Worm (Caenorhabditis elegans) whole organism, L1 larva: ENCODE results near the gene pinn-1.

Source experiments
- C04F5.9 ChIP-seq: sonication (generic microtip); optimal IDR thresholded peaks from 2 replicates; lab custom pipeline; 2016; ENCODE audit warnings: missing genetic modification characterization, missing compliant biosample characterization
- Y116A8C.19 ChIP-seq: sonication (generic microtip); optimal IDR thresholded peaks from 2 replicates; lab custom pipeline; 2016; ENCODE audit warnings: missing compliant biosample characterization, missing genetic modification characterization, borderline replicate concordance
- aha-1 ChIP-seq: fragments of 150-350 bp; optimal IDR thresholded peaks from 2 replicates; lab custom pipeline; 2014; ENCODE audit warnings: missing biosample characterization, missing genetic modification characterization
- alr-1 ChIP-seq: fragments of 200-800 bp; sonication (Bioruptor generic); optimal IDR thresholded peaks from 2 replicates; lab custom pipeline; 2018; ENCODE audit warnings: borderline replicate concordance, mild to moderate bottlenecking, missing genetic modification characterization, missing compliant biosample characterization
- blmp-1 ChIP-seq: fragments of 150-350 bp; optimal IDR thresholded peaks from 2 replicates; lab custom pipeline; 2014; ENCODE audit warnings: missing biosample characterization, missing genetic modification characterization
- ceh-63 ChIP-seq: fragments of 200-800 bp; sonication (Bioruptor generic); optimal IDR thresholded peaks from 2 replicates; lab custom pipeline; 2018; ENCODE audit warnings: mild to moderate bottlenecking, missing genetic modification characterization, missing compliant biosample characterization
- ceh-8 ChIP-seq: fragments of 200-800 bp; sonication (Bioruptor generic); optimal IDR thresholded peaks from 2 replicates; lab custom pipeline; 2018; ENCODE audit warnings: mild to moderate bottlenecking, missing genetic modification characterization, moderate library complexity, missing compliant biosample characterization
- ceh-82 ChIP-seq, 3 experiments: fragments of 150-350 bp in 1 of 3; sonication (generic microtip) in 2 of 3; optimal IDR thresholded peaks; 2 replicates each; lab custom pipeline; 2014 to 2017; ENCODE audit warnings: missing biosample characterization in 3 of 3, missing genetic modification characterization in 3 of 3
- dpl-1 ChIP-seq, 3 experiments: fragments of 150-350 bp in 2 of 3; sonication (generic microtip) in 1 of 3; optimal IDR thresholded peaks; 2 replicates each; lab custom pipeline; 2014 to 2017; ENCODE audit warnings: missing biosample characterization in 3 of 3, missing genetic modification characterization in 3 of 3, missing genetic modification reagents in 3 of 3
- efl-1 ChIP-seq, 4 experiments: fragments of 150-350 bp; optimal IDR thresholded peaks in 3 of 4; peaks in 1 of 4; 1 replicate in 1 of 4; 2 replicates in 3 of 4; lab custom pipeline; 2014; ENCODE audit warnings: missing biosample characterization in 2 of 4, missing genetic modification characterization in 2 of 4, missing genetic modification reagents in 2 of 4
- elt-2 ChIP-seq: sonication (generic microtip); optimal IDR thresholded peaks from 2 replicates; lab custom pipeline; 2016; ENCODE audit warnings: missing genetic modification characterization, mild to moderate bottlenecking, inconsistent platforms, missing compliant biosample characterization, missing genetic modification reagents
- elt-3 ChIP-seq, 6 experiments: fragments of 150-350 bp in 1 of 6; sonication (generic microtip); optimal IDR thresholded peaks; 2 replicates each; lab custom pipeline; 2017 to 2018; ENCODE audit warnings: missing biosample characterization in 6 of 6, missing genetic modification characterization in 6 of 6, inconsistent platforms in 1 of 6
- irx-1 ChIP-seq: sonication (generic microtip); optimal IDR thresholded peaks from 2 replicates; lab custom pipeline; 2016; ENCODE audit warnings: missing genetic modification characterization, missing compliant biosample characterization
- isw-1 ChIP-seq: fragments of 200-800 bp; sonication (Bioruptor generic); IDR thresholded peaks from 2 replicates; pipeline ENCODE4 v1.3.6; 2022; ENCODE audit warnings: missing genetic modification characterization, missing compliant biosample characterization
- jun-1 ChIP-seq: fragments of 150-350 bp; optimal IDR thresholded peaks from 2 replicates; lab custom pipeline; 2014; ENCODE audit warnings: missing biosample characterization, missing genetic modification reagents, missing genetic modification characterization
- lin-35 ChIP-seq, 2 experiments: fragments of 150-350 bp; optimal IDR thresholded peaks; 2 replicates each; lab custom pipeline; 2014; ENCODE audit warnings: missing biosample characterization in 2 of 2, missing genetic modification characterization in 2 of 2, missing genetic modification reagents in 2 of 2
- mab-9 ChIP-seq: fragments of 200-800 bp; sonication (Bioruptor generic); IDR thresholded peaks from 2 replicates; pipeline ENCODE4 v1.3.6; 2022; ENCODE audit warnings: missing genetic modification reagents, missing genetic modification characterization, missing compliant biosample characterization
- nhr-11 ChIP-seq: fragments of 150-350 bp; optimal IDR thresholded peaks from 2 replicates; lab custom pipeline; 2014; ENCODE audit warnings: missing biosample characterization, missing genetic modification characterization
- nhr-19 ChIP-seq: fragments of 200-800 bp; sonication (Bioruptor generic); conservative IDR thresholded peaks from 2 replicates; pipeline ENCODE4 v1.3.6; 2022; ENCODE audit warnings: missing genetic modification characterization, missing compliant biosample characterization
- nhr-28 ChIP-seq: fragments of 150-350 bp; optimal IDR thresholded peaks from 2 replicates; lab custom pipeline; 2014; ENCODE audit warnings: missing biosample characterization, missing genetic modification characterization
- nhr-71 ChIP-seq: sonication (generic microtip); optimal IDR thresholded peaks from 2 replicates; lab custom pipeline; 2016; ENCODE audit warnings: mild to moderate bottlenecking, missing genetic modification characterization, moderate library complexity, missing compliant biosample characterization
- nhr-77 ChIP-seq: fragments of 150-350 bp; optimal IDR thresholded peaks from 2 replicates; lab custom pipeline; 2014; ENCODE audit warnings: missing biosample characterization, missing genetic modification characterization
- pqm-1 ChIP-seq: sonication (generic microtip); optimal IDR thresholded peaks from 3 replicates; lab custom pipeline; 2017; ENCODE audit warnings: missing biosample characterization, missing genetic modification characterization
- skn-1 ChIP-seq: fragments of 150-350 bp; optimal IDR thresholded peaks from 2 replicates; lab custom pipeline; 2014; ENCODE audit warnings: missing biosample characterization, missing genetic modification characterization
- tbx-2 ChIP-seq: sonication (generic microtip); optimal IDR thresholded peaks from 2 replicates; lab custom pipeline; 2016; ENCODE audit warnings: missing genetic modification characterization, missing compliant biosample characterization
- tlp-1 ChIP-seq: fragments of 150-350 bp; optimal IDR thresholded peaks from 2 replicates; lab custom pipeline; 2014; ENCODE audit warnings: missing biosample characterization, missing genetic modification characterization
- xbp-1 ChIP-seq: sonication (generic microtip); optimal IDR thresholded peaks from 2 replicates; lab custom pipeline; 2016; ENCODE audit warnings: missing genetic modification characterization, missing compliant biosample characterization
- zag-1 ChIP-seq: fragments of 150-350 bp; optimal IDR thresholded peaks from 2 replicates; lab custom pipeline; 2014; ENCODE audit warnings: missing biosample characterization, missing genetic modification characterization
- ztf-11 ChIP-seq, 2 experiments: sonication (generic microtip); optimal IDR thresholded peaks; 2 replicates each; lab custom pipeline; 2016 to 2017; ENCODE audit warnings: missing genetic modification characterization in 2 of 2, missing biosample characterization in 1 of 2, missing compliant biosample characterization in 1 of 2

The pinn-1 gene

DNA sequence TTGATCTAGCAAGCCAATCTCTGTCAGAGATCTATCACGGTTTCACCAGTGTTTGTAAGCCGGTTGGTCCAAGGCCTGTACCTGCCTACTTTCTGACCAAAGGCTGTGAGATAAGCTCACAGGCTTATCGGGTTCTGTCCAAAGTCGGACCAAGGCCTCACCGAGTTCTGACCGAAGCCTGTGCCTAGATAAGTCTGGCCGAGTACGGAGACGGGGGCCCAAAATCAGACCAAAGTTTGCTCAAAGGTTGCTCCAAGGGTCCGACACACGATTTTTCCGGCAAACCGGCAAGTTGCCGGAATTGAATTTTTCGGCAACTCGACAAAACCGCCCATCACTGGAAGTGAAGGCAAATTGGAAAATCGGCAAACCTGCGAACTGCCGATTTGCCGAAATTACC is 42.8 kb upstream of the pinn-1 start:
- TF ChIP-seq lin-35 (GFP tag; optimal IDR thresholded peaks at IDR 0.05; lab: Kevin White, UChicago) (no peak), efl-1 (optimal IDR thresholded peaks at IDR 0.05; lab: Kevin White, UChicago) (no peak), efl-1 (GFP tag; optimal IDR thresholded peaks at IDR 0.05 in 1 of 2; lab: Kevin White, UChicago) (peak in 1 of 2 experiments; percentile 65), irx-1 (tag; lab: Kevin White, UChicago) (no peak)

DNA sequence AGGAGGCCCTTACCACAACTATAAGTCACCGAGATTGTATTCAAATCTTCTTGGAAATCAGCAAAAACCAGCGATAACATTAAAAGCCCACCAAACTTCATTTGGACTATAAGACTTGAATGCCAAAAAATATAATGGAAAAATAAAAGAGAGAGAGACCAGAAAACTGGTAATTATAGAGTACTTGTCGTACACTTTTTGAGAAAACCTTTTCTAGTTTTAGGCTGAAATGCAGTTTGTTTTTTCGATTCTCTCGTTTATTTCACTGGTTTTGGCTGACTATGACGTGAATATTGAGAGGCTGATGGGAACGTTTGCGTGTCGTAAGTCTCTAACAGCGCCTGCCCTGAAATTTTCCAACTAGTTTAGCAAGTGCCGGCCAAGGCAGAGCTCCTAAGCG is 41.7 kb upstream of the pinn-1 start, which contains the start of the genes irld-64 and irld-63:
irld-64 (minus strand) TSS at position 101 of the 400 bp plus-strand sequence.
irld-63 (plus strand) TSS at position 230 of the 400 bp plus-strand sequence.
- TF ChIP-seq nhr-11 (no peak), nhr-19 (GFP tag; lab: Robert Waterston, UW) (no peak), ceh-63 (GFP tag; lab: Kevin White, UChicago) (no peak), pqm-1 (tag; lab: Kevin White, UChicago) (no peak), jun-1 (tag; lab: Kevin White, UChicago) (no peak), C04F5.9 (tag; lab: Kevin White, UChicago) (no peak), aha-1 (tag; lab: Kevin White, UChicago) (no peak), zag-1 (tag; lab: Kevin White, UChicago) (no peak), ztf-11 (tag; optimal IDR thresholded peaks at IDR 0.05; lab: Kevin White, UChicago) (no peak), Y116A8C.19 (tag; lab: Kevin White, UChicago) (no peak), mab-9 (GFP tag; lab: Robert Waterston, UW) (no peak), tbx-2 (tag; lab: Kevin White, UChicago) (no peak), irx-1 (tag; lab: Kevin White, UChicago) (no peak), skn-1 (no peak), elt-2 (tag; lab: Kevin White, UChicago) (no peak), tlp-1 (tag; lab: Kevin White, UChicago) (no peak), dpl-1 (GFP tag; optimal IDR thresholded peaks at IDR 0.05; lab: Kevin White, UChicago) (no peak), nhr-77 (tag; lab: Kevin White, UChicago) (no peak), nhr-28 (no peak), isw-1 (GFP tag; lab: Robert Waterston, UW) (no peak)

DNA sequence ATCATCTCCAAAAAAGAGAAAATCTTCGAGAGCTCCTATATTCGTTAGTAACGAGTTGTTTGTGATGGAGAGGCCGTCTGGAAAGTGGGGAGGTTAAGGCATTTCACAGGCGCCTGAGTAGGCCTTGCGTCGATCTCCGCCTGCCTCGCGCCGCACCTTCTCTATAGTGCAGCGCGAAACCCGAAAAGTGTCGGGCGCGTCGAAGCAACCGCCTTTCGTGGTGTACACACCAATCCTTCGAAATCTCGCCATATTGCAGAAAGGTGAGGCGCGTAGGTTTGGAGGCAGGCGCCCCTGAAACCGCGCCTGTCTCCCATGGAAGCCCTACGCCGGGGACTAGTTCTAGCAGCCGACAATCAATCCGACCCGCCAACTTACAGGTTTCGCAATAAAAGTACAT is 41.0 kb upstream of the pinn-1 start:
- no peak for TF ChIP-seq elt-3 (tag; optimal IDR thresholded peaks at IDR 0.05; lab: Kevin White, UChicago)
- TF ChIP-seq efl-1 (optimal IDR thresholded peaks at IDR 0.05; lab: Kevin White, UChicago), result no peak
- TF ChIP-seq efl-1 (GFP tag; optimal IDR thresholded peaks at IDR 0.05 in 1 of 2; lab: Kevin White, UChicago), result peak in 1 of 2 experiments; percentile 25
- no peak for TF ChIP-seq pqm-1 (tag; lab: Kevin White, UChicago)
- TF ChIP-seq, all 84 proteins: peak for 1

DNA sequence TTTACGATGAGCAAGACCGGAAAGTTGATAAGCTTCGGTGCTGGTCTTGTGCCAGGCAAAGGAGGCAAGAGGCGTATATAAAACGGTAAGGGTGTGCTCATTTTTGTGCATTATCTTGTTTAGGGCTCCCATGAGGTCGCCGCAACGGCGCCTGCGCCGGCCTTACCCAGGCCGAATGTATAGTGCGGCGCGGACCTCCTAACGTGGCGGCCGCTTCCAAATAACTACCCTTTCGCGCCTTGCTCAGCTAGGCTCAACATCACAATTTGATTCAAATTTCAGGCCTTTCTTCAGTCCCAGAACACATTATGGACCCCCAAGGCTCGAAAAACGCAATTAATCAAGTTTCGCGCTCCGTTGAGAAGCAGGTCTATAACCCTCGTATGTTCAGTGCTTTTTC is 38.7 kb upstream of the pinn-1 start, which contains the start of the genes ZK355.3 and ZK355.8:
ZK355.3 (minus strand) TSS at position 101 of the 400 bp plus-strand sequence.
ZK355.8 (plus strand) TSS at position 272 of the 400 bp plus-strand sequence.
- TF ChIP-seq blmp-1 (no peak), ceh-8 (GFP tag; lab: Kevin White, UChicago) (no peak), isw-1 (GFP tag; lab: Robert Waterston, UW) (no peak), ceh-82 (tag; optimal IDR thresholded peaks at IDR 0.05; lab: Kevin White, UChicago) (no peak), C04F5.9 (tag; lab: Kevin White, UChicago) (no peak), alr-1 (no peak), aha-1 (tag; lab: Kevin White, UChicago) (no peak), nhr-71 (tag; lab: Kevin White, UChicago) (no peak)

DNA sequence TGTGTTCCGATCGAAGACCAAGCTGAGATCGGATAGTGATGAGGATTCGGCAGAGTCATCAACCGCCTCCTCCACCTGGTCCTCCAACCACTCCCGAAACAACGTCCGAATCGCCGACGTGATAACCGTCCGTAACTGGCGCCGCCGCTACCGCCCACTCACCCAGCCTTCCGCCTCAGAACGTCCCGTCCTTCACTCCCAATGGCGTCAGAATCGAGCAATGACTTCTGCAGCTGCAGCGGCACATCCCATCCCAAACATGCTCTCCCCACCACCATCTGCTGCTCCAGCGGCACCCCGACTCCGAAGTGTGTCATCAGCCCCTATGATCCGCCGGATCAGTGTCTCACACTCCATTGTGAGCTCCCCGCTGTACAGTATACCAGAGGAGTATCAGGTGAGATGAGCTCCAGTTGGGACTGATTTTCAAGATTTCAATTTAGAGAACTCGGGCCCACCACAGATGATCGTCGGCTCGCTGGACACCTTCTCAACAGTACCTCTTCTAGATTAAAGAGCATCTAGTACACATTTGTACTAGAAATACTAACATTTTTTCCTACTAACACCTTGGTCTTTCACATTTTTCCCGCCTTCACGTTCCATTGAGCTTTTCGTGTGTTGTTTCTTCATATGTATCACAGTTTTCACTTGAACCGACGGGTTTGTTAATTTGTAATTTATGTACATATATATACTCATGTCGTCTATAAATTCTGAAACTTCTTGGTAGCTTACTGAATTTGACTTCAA is 37.2 kb upstream of the pinn-1 start:
- TF ChIP-seq efl-1 (optimal IDR thresholded peaks at IDR 0.05; lab: Kevin White, UChicago), result no peak
- TF ChIP-seq efl-1 (GFP tag; optimal IDR thresholded peaks at IDR 0.05 in 1 of 2; lab: Kevin White, UChicago), result peak in 1 of 2 experiments; percentile 51
- TF ChIP-seq zag-1 (tag; lab: Kevin White, UChicago), result no peak
- no peak for TF ChIP-seq xbp-1 (tag; lab: Kevin White, UChicago)
